Worm (Caenorhabditis elegans) whole organism, mixed stage, embryonic: ENCODE measurements around the gene sre-20.

Experiments used
- ces-1 ChIP-seq: fragments of 150-350 bp; optimal IDR thresholded peaks from 2 replicates; lab custom pipeline; 2014; ENCODE audit warnings: missing biosample characterization, missing genetic modification reagents, missing genetic modification characterization
- elt-3 ChIP-seq: fragments of 150-350 bp; optimal IDR thresholded peaks from 2 replicates; lab custom pipeline; 2014; ENCODE audit warnings: missing biosample characterization, missing genetic modification characterization
- lin-13 ChIP-seq: fragments of 150-350 bp; optimal IDR thresholded peaks from 2 replicates; lab custom pipeline; 2014; ENCODE audit warnings: missing biosample characterization, missing genetic modification characterization
- nhr-12 ChIP-seq: fragments of 150-350 bp; optimal IDR thresholded peaks from 2 replicates; lab custom pipeline; 2014; ENCODE audit warnings: missing biosample characterization, missing genetic modification characterization
- nhr-237 ChIP-seq: fragments of 150-350 bp; optimal IDR thresholded peaks from 2 replicates; lab custom pipeline; 2014; ENCODE audit warnings: missing biosample characterization, missing genetic modification characterization
- nhr-28 ChIP-seq: fragments of 150-350 bp; optimal IDR thresholded peaks from 2 replicates; lab custom pipeline; 2014; ENCODE audit warnings: missing biosample characterization, missing genetic modification characterization
- pha-4 ChIP-seq: fragments of 150-350 bp; optimal IDR thresholded peaks from 2 replicates; lab custom pipeline; 2018; ENCODE audit warnings: missing biosample characterization, missing genetic modification reagents, missing genetic modification characterization
- snpc-4 ChIP-seq: fragments of 150-350 bp; optimal IDR thresholded peaks from 2 replicates; lab custom pipeline; 2014; ENCODE audit warnings: missing biosample characterization, missing genetic modification characterization
- unc-120 ChIP-seq: sonication (generic microtip); optimal IDR thresholded peaks from 2 replicates; lab custom pipeline; 2017; ENCODE audit warnings: missing genetic modification characterization, missing compliant biosample characterization; ENCODE audit not compliant: poor library complexity, severe bottlenecking
- unc-39 ChIP-seq: fragments of 150-350 bp; optimal IDR thresholded peaks from 2 replicates; lab custom pipeline; 2014; ENCODE audit warnings: missing biosample characterization, missing genetic modification characterization

ce11 chrV:12752407-12752806 is 32.4 kb downstream of the sre-20 start, which contains the start of gene C15C8.8:
- no peak for TF ChIP-seq unc-39 (tag; lab: Kevin White, UChicago)
- TF ChIP-seq nhr-28 (tag; lab: Kevin White, UChicago), result no peak
- no peak for TF ChIP-seq unc-120 (tag; lab: Kevin White, UChicago)
- no peak for TF ChIP-seq elt-3 (tag; lab: Kevin White, UChicago)
- no peak for TF ChIP-seq nhr-12 (tag; lab: Kevin White, UChicago)
- no peak for TF ChIP-seq ces-1
- no peak for TF ChIP-seq pha-4 (tag; lab: Kevin White, UChicago)
- TF ChIP-seq nhr-237, result no peak
- no peak for TF ChIP-seq lin-13
- no peak for TF ChIP-seq snpc-4
